Worm (Caenorhabditis elegans): ENCODE results near the gene cfim-2.

Gene cfim-2

ce11 chrIV:8921166-8921565 lies 5.0 kb upstream of the cfim-2 start:
- TF ChIP-seq nhr-6 (tag; optimal IDR thresholded peaks at IDR 0.05) (no peak), ztf-4 (tag; optimal IDR thresholded peaks at IDR 0.05) (no peak), nhr-11 (tag; optimal IDR thresholded peaks at IDR 0.05) (no peak), sma-9 (GFP tag; optimal IDR thresholded peaks at IDR 0.05) (peak; percentile 0), sma-9 (tag; optimal IDR thresholded peaks at IDR 0.05) (no peak), egl-27 (tag; optimal IDR thresholded peaks at IDR 0.05) (no peak), aly-2 (tag; optimal IDR thresholded peaks at IDR 0.05) (no peak), zag-1 (tag; optimal IDR thresholded peaks at IDR 0.05) (no peak), nhr-25 (tag; optimal IDR thresholded peaks at IDR 0.05) (no peak), gmeb-1 (tag; optimal IDR thresholded peaks at IDR 0.05) (no peak), unc-55 (GFP tag; optimal IDR thresholded peaks at IDR 0.05) (no peak), lin-39 (tag; optimal IDR thresholded peaks at IDR 0.05) (no peak), ama-1 (optimal IDR thresholded peaks at IDR 0.05) (no peak), nhr-21 (tag; optimal IDR thresholded peaks at IDR 0.05) (no peak), blmp-1 (tag; optimal IDR thresholded peaks at IDR 0.05; ENCODE audit: insufficient read depth) (no peak), sma-3 (GFP tag; optimal IDR thresholded peaks at IDR 0.05) (no peak), C34F6.9 (tag; optimal IDR thresholded peaks at IDR 0.05) (peak; percentile 35), skn-1 (tag; optimal IDR thresholded peaks at IDR 0.05) (no peak), fos-1 (tag; optimal IDR thresholded peaks at IDR 0.05) (peak; percentile 14), ZK546.5 (tag; optimal IDR thresholded peaks at IDR 0.05) (no peak)

- TF ChIP-seq nhr-25 (tag; optimal IDR thresholded peaks at IDR 0.05) (peak; percentile 65), lin-11 (tag; optimal IDR thresholded peaks at IDR 0.05) (no peak), egl-27 (tag; optimal IDR thresholded peaks at IDR 0.05) (peak; percentile 7), lsy-2 (tag; optimal IDR thresholded peaks at IDR 0.05) (peak in 1 of 2 experiments; percentile 0), elt-1 (tag; optimal IDR thresholded peaks at IDR 0.05) (no peak), nhr-12 (tag; optimal IDR thresholded peaks at IDR 0.05) (no peak), sma-3 (GFP tag; optimal IDR thresholded peaks at IDR 0.05) (peak; percentile 44), F13H6.1 (tag; optimal IDR thresholded peaks at IDR 0.05) (peak; percentile 55), nhr-129 (tag; optimal IDR thresholded peaks at IDR 0.05) (peak; percentile 70), crh-2 (tag; optimal IDR thresholded peaks at IDR 0.05) (peak; percentile 41), fos-1 (tag; optimal IDR thresholded peaks at IDR 0.05) (peak; percentile 56), blmp-1 (tag; optimal IDR thresholded peaks at IDR 0.05; ENCODE audit: insufficient read depth) (peak; percentile 43)
Measured at ce11 chrIV:8921956-8922355, 4.2 kb upstream of the cfim-2 start, which contains the start of gene D1046.16. TSS of gene D1046.16 (plus strand) at chrIV:8922150.

ce11 chrIV:8923381-8923780 lies 2.7 kb upstream of the cfim-2 start:
- TF ChIP-seq nhr-237 (tag; optimal IDR thresholded peaks at IDR 0.05), result no peak
- no peak for TF ChIP-seq unc-55 (GFP tag; optimal IDR thresholded peaks at IDR 0.05)
- no peak for TF ChIP-seq elt-3 (tag; optimal IDR thresholded peaks at IDR 0.05)
- no peak for TF ChIP-seq nhr-129 (tag; optimal IDR thresholded peaks at IDR 0.05)
- TF ChIP-seq lin-11 (tag; optimal IDR thresholded peaks at IDR 0.05), result no peak
- no peak for TF ChIP-seq C34F6.9 (tag; optimal IDR thresholded peaks at IDR 0.05)
- TF ChIP-seq F13H6.1 (tag; optimal IDR thresholded peaks at IDR 0.05), result no peak
- no peak for TF ChIP-seq mbf-1 (tag; optimal IDR thresholded peaks at IDR 0.05)
- TF ChIP-seq R02D3.7 (tag; optimal IDR thresholded peaks at IDR 0.05), result no peak
- TF ChIP-seq ztf-11 (tag; optimal IDR thresholded peaks at IDR 0.05), result no peak
- TF ChIP-seq nhr-6 (tag; optimal IDR thresholded peaks at IDR 0.05), result no peak

- TF ChIP-seq unc-39 (tag; optimal IDR thresholded peaks at IDR 0.05), result no peak
- TF ChIP-seq skn-1 (tag; optimal IDR thresholded peaks at IDR 0.05), result no peak
- no peak for TF ChIP-seq C34F6.9 (tag; optimal IDR thresholded peaks at IDR 0.05)
- TF ChIP-seq lin-11 (tag; optimal IDR thresholded peaks at IDR 0.05), result no peak
- TF ChIP-seq snpc-4 (tag; optimal IDR thresholded peaks at IDR 0.05), result no peak
- no peak for TF ChIP-seq lin-13 (GFP tag; optimal IDR thresholded peaks at IDR 0.05)
- TF ChIP-seq ama-1 (optimal IDR thresholded peaks at IDR 0.05), result no peak
- no peak for TF ChIP-seq sma-3 (GFP tag; optimal IDR thresholded peaks at IDR 0.05)
- TF ChIP-seq mbf-1 (tag; optimal IDR thresholded peaks at IDR 0.05), result no peak
- no peak for TF ChIP-seq unc-55 (GFP tag; optimal IDR thresholded peaks at IDR 0.05)
- TF ChIP-seq ztf-11 (tag; optimal IDR thresholded peaks at IDR 0.05), result no peak
- TF ChIP-seq nhr-12 (tag; optimal IDR thresholded peaks at IDR 0.05), result no peak
Measured at ce11 chrIV:8924126-8924525, 2.0 kb upstream of the cfim-2 start.

- TF ChIP-seq lin-11 (tag; optimal IDR thresholded peaks at IDR 0.05) (no peak), zag-1 (tag; optimal IDR thresholded peaks at IDR 0.05) (no peak), blmp-1 (tag; optimal IDR thresholded peaks at IDR 0.05; ENCODE audit: insufficient read depth) (no peak), mbf-1 (tag; optimal IDR thresholded peaks at IDR 0.05) (no peak), nhr-10 (tag; optimal IDR thresholded peaks at IDR 0.05) (no peak), skn-1 (tag; optimal IDR thresholded peaks at IDR 0.05) (no peak), ceh-82 (tag; optimal IDR thresholded peaks at IDR 0.05) (no peak), ceh-16 (tag; optimal IDR thresholded peaks at IDR 0.05) (no peak), dmd-4 (tag; optimal IDR thresholded peaks at IDR 0.05) (no peak)
Measured at ce11 chrIV:8926511-8926910, 387 bp downstream of the cfim-2 start.

All from whole organism, L2 larva.